Fruit fly (Drosophila melanogaster): ENCODE data around the gene CG5282.
A peak's percentile ranks its signal among the peaks of the same experiment; 100 is the strongest.

CG5282 gene

dm6 chr3L:20405971-20406948 is 19.6 kb downstream of the CG5282 start (continued):
- no peak for TF ChIP-seq CoRest (tag; optimal IDR thresholded peaks at IDR 0.05)
- TF ChIP-seq Adf1 (GFP tag; IDR thresholded peaks at IDR 0.05) = no peak
- no peak for TF ChIP-seq Usf (GFP tag; optimal IDR thresholded peaks at IDR 0.05)
- no peak for TF ChIP-seq Awh (GFP tag; IDR thresholded peaks at IDR 0.05)
- no peak for TF ChIP-seq Gsc (GFP tag; IDR thresholded peaks at IDR 0.05)
- TF ChIP-seq NC2α (GFP tag; optimal IDR thresholded peaks at IDR 0.05) = no peak
- TF ChIP-seq CG17912 (GFP tag; optimal IDR thresholded peaks at IDR 0.05) = peak; percentile 19
- TF ChIP-seq psq (GFP tag; optimal IDR thresholded peaks at IDR 0.05) = no peak
- no peak for TF ChIP-seq bcd (GFP tag; optimal IDR thresholded peaks at IDR 0.05)
- TF ChIP-seq dmrt11E (tag; optimal IDR thresholded peaks at IDR 0.05) = no peak
- TF ChIP-seq Opbp (GFP tag; IDR thresholded peaks at IDR 0.05; ENCODE audit: partially characterized antibody) = no peak
- no peak for TF ChIP-seq CG9437 (GFP tag; optimal IDR thresholded peaks at IDR 0.05)
- TF ChIP-seq toy (GFP tag; IDR thresholded peaks at IDR 0.05) = no peak
- peak; percentile 50 for TF ChIP-seq lab (GFP tag; optimal IDR thresholded peaks at IDR 0.05)
- no peak for TF ChIP-seq crp (GFP tag; optimal IDR thresholded peaks at IDR 0.05)
- TF ChIP-seq ERR (GFP tag; optimal IDR thresholded peaks at IDR 0.05) = no peak
- TF ChIP-seq PHDP (tag; optimal IDR thresholded peaks at IDR 0.05) = peak; percentile 64
- TF ChIP-seq odd (GFP tag; optimal IDR thresholded peaks at IDR 0.05) = peak; percentile 27
- TF ChIP-seq B-H2 (GFP tag; optimal IDR thresholded peaks at IDR 0.05) = no peak
- TF ChIP-seq so (GFP tag; IDR thresholded peaks at IDR 0.05) = no peak
- TF ChIP-seq CG3281 (GFP tag; optimal IDR thresholded peaks at IDR 0.05) = peak; percentile 43
- no peak for TF ChIP-seq CG1792 (GFP tag; optimal IDR thresholded peaks at IDR 0.05)
- TF ChIP-seq Oaz (GFP tag; IDR thresholded peaks at IDR 0.05) = no peak
- TF ChIP-seq ken (GFP tag; IDR thresholded peaks at IDR 0.05) = no peak
- TF ChIP-seq Sox102F (GFP tag; optimal IDR thresholded peaks at IDR 0.05) = no peak
- TF ChIP-seq dpn (GFP tag; optimal IDR thresholded peaks at IDR 0.05) = no peak
- TF ChIP-seq Rx (GFP tag; IDR thresholded peaks at IDR 0.05) = no peak
- TF ChIP-seq CG10565 (GFP tag; optimal IDR thresholded peaks at IDR 0.05) = no peak
- TF ChIP-seq corto (GFP tag; optimal IDR thresholded peaks at IDR 0.05) = no peak
- TF ChIP-seq CG14014 (GFP tag; IDR thresholded peaks at IDR 0.05) = 0 out of 2 replicates have a peak, but pooled peaks have one; percentile 31
- peak; percentile 40; the same call in 1 of the 3 replicates for TF ChIP-seq ci (GFP tag; IDR thresholded peaks at IDR 0.05)
- TF ChIP-seq fd102C (GFP tag; optimal IDR thresholded peaks at IDR 0.05) = peak; percentile 13
- no peak for TF ChIP-seq Abd-B (GFP tag; optimal IDR thresholded peaks at IDR 0.05)
- TF ChIP-seq BtbVII (GFP tag; optimal IDR thresholded peaks at IDR 0.05) = no peak
- TF ChIP-seq inv (GFP tag; IDR thresholded peaks at IDR 0.05; ENCODE audit: partially characterized antibody) = no peak
- TF ChIP-seq fd96Cb (tag; optimal IDR thresholded peaks at IDR 0.05) = no peak
- no peak for TF ChIP-seq stc (GFP tag; IDR thresholded peaks at IDR 0.05)
- no peak for TF ChIP-seq CG4404 (GFP tag; IDR thresholded peaks at IDR 0.05)
- no peak for TF ChIP-seq chm (GFP tag; IDR thresholded peaks at IDR 0.05)
- no peak for TF ChIP-seq CG30403 (GFP tag; optimal IDR thresholded peaks at IDR 0.05)
- no peak for TF ChIP-seq sens-2 (GFP tag; IDR thresholded peaks at IDR 0.05)
- peak; percentile 11 for TF ChIP-seq CG15696 (tag; optimal IDR thresholded peaks at IDR 0.05)
- TF ChIP-seq Ets65A (GFP tag) = no peak
- TF ChIP-seq slbo (GFP tag; IDR thresholded peaks at IDR 0.05) = no peak
- no peak for TF ChIP-seq CG12155 (GFP tag; optimal IDR thresholded peaks at IDR 0.05)
- no peak for TF ChIP-seq CG7963 (GFP tag; IDR thresholded peaks at IDR 0.05; ENCODE audit: partially characterized antibody)
- TF ChIP-seq CG4730 (GFP tag; IDR thresholded peaks at IDR 0.05) = no peak
- TF ChIP-seq CG31441 (GFP tag; IDR thresholded peaks at IDR 0.05) = no peak
- no peak for TF ChIP-seq gce (GFP tag; IDR thresholded peaks at IDR 0.05)

Data from whole organism, embryonic.